Worm (Caenorhabditis elegans) whole organism, L2 larva: ENCODE results near the gene clec-60.

Source experiments
- C34F6.9 ChIP-seq: fragments of 150-350 bp; optimal IDR thresholded peaks from 2 replicates; lab custom pipeline; 2014; ENCODE audit warnings: missing biosample characterization, missing genetic modification characterization
- F13H6.1 ChIP-seq: sonication (generic microtip); optimal IDR thresholded peaks from 2 replicates; lab custom pipeline; 2016; ENCODE audit warnings: missing genetic modification characterization, missing compliant biosample characterization
- ZK546.5 ChIP-seq: sonication (generic microtip); optimal IDR thresholded peaks from 2 replicates; lab custom pipeline; 2017; ENCODE audit warnings: missing biosample characterization, missing genetic modification characterization
- aly-2 ChIP-seq: fragments of 150-350 bp; optimal IDR thresholded peaks from 2 replicates; lab custom pipeline; 2014; ENCODE audit warnings: missing biosample characterization, missing genetic modification characterization
- ceh-82 ChIP-seq: fragments of 150-350 bp; optimal IDR thresholded peaks from 2 replicates; lab custom pipeline; 2014; ENCODE audit warnings: missing biosample characterization, missing genetic modification characterization
- crh-2 ChIP-seq: sonication (generic microtip); optimal IDR thresholded peaks from 2 replicates; lab custom pipeline; 2017; ENCODE audit warnings: missing biosample characterization, missing genetic modification characterization
- dmd-4 ChIP-seq: sonication (generic microtip); optimal IDR thresholded peaks from 2 replicates; lab custom pipeline; 2017; ENCODE audit warnings: missing biosample characterization, missing genetic modification characterization
- egl-27 ChIP-seq: sonication (generic microtip); optimal IDR thresholded peaks from 3 replicates; lab custom pipeline; 2017; ENCODE audit warnings: missing biosample characterization, missing genetic modification reagents, missing genetic modification characterization
- elt-1 ChIP-seq: fragments of 150-350 bp; optimal IDR thresholded peaks from 2 replicates; lab custom pipeline; 2014; ENCODE audit warnings: missing biosample characterization, missing genetic modification characterization
- elt-3 ChIP-seq: sonication (generic microtip); optimal IDR thresholded peaks from 2 replicates; lab custom pipeline; 2017; ENCODE audit warnings: missing biosample characterization, missing genetic modification characterization
- fos-1 ChIP-seq: fragments of 150-350 bp; optimal IDR thresholded peaks from 2 replicates; lab custom pipeline; 2014; ENCODE audit warnings: missing biosample characterization, missing genetic modification characterization
- gmeb-1 ChIP-seq: fragments of 150-350 bp; optimal IDR thresholded peaks from 2 replicates; lab custom pipeline; 2014; ENCODE audit warnings: missing biosample characterization, missing genetic modification characterization
- lin-11 ChIP-seq: fragments of 150-350 bp; sonication (generic microtip); optimal IDR thresholded peaks from 2 replicates; lab custom pipeline; 2014; ENCODE audit warnings: missing biosample characterization, missing genetic modification characterization, inconsistent platforms, mixed read lengths
- lin-13 ChIP-seq: fragments of 150-350 bp; optimal IDR thresholded peaks from 2 replicates; lab custom pipeline; 2014; ENCODE audit warnings: missing biosample characterization, missing genetic modification reagents, missing genetic modification characterization
- lin-39 ChIP-seq: fragments of 150-350 bp; optimal IDR thresholded peaks from 2 replicates; lab custom pipeline; 2014; ENCODE audit warnings: missing biosample characterization, missing genetic modification reagents, missing genetic modification characterization
- lsy-2 ChIP-seq, 2 experiments: fragments of 150-350 bp in 1 of 2; sonication (generic microtip) in 1 of 2; optimal IDR thresholded peaks; 2 replicates each; lab custom pipeline; 2014 to 2017; ENCODE audit warnings: missing biosample characterization in 2 of 2, missing genetic modification characterization in 2 of 2
- mab-5 ChIP-seq: fragments of 150-350 bp; optimal IDR thresholded peaks from 2 replicates; lab custom pipeline; 2014; ENCODE audit warnings: missing biosample characterization, missing genetic modification characterization
- mbf-1 ChIP-seq: sonication (generic microtip); optimal IDR thresholded peaks from 2 replicates; lab custom pipeline; 2017; ENCODE audit warnings: missing biosample characterization, missing genetic modification characterization
- mdl-1 ChIP-seq, 2 experiments: fragments of 150-350 bp in 1 of 2; sonication (generic microtip) in 1 of 2; optimal IDR thresholded peaks; 2 replicates each; lab custom pipeline; 2017; ENCODE audit warnings: missing biosample characterization in 2 of 2, missing genetic modification characterization in 2 of 2
- nhr-10 ChIP-seq: sonication (generic microtip); optimal IDR thresholded peaks from 2 replicates; lab custom pipeline; 2017; ENCODE audit warnings: missing biosample characterization, missing genetic modification characterization
- nhr-11 ChIP-seq: fragments of 150-350 bp; optimal IDR thresholded peaks from 2 replicates; lab custom pipeline; 2014; ENCODE audit warnings: missing biosample characterization, missing genetic modification characterization
- nhr-12 ChIP-seq: fragments of 150-350 bp; optimal IDR thresholded peaks from 2 replicates; lab custom pipeline; 2014; ENCODE audit warnings: missing biosample characterization, missing genetic modification characterization
- nhr-21 ChIP-seq: fragments of 150-350 bp; optimal IDR thresholded peaks from 2 replicates; lab custom pipeline; 2014; ENCODE audit warnings: missing biosample characterization, missing genetic modification characterization
- nhr-23 ChIP-seq: fragments of 150-350 bp; optimal IDR thresholded peaks from 2 replicates; lab custom pipeline; 2014; ENCODE audit warnings: missing biosample characterization, missing genetic modification reagents, missing genetic modification characterization
- nhr-237 ChIP-seq: fragments of 150-350 bp; optimal IDR thresholded peaks from 2 replicates; lab custom pipeline; 2014; ENCODE audit warnings: missing biosample characterization, missing genetic modification characterization
- nhr-25 ChIP-seq: fragments of 150-350 bp; sonication (generic microtip); optimal IDR thresholded peaks from 3 replicates; lab custom pipeline; 2014; ENCODE audit warnings: missing biosample characterization, missing genetic modification characterization
- nhr-6 ChIP-seq: fragments of 150-350 bp; optimal IDR thresholded peaks from 2 replicates; lab custom pipeline; 2014; ENCODE audit warnings: missing biosample characterization, missing genetic modification characterization
- nhr-77 ChIP-seq: fragments of 150-350 bp; optimal IDR thresholded peaks from 2 replicates; lab custom pipeline; 2014; ENCODE audit warnings: missing biosample characterization, missing genetic modification characterization
- sem-4 ChIP-seq: fragments of 150-350 bp; optimal IDR thresholded peaks from 2 replicates; lab custom pipeline; 2014; ENCODE audit warnings: missing biosample characterization, missing genetic modification reagents, missing genetic modification characterization
- sma-3 ChIP-seq: sonication (generic microtip); optimal IDR thresholded peaks from 2 replicates; lab custom pipeline; 2016; ENCODE audit warnings: missing genetic modification reagents, missing genetic modification characterization, missing compliant biosample characterization
- sma-9 ChIP-seq, 2 experiments: fragments of 150-350 bp in 1 of 2; sonication (generic microtip) in 1 of 2; optimal IDR thresholded peaks; 2 replicates each; lab custom pipeline; 2014 to 2016; ENCODE audit warnings: missing genetic modification characterization in 2 of 2, mild to moderate bottlenecking in 1 of 2, missing biosample characterization in 1 of 2, missing compliant biosample characterization in 1 of 2, missing genetic modification reagents in 1 of 2, moderate library complexity in 1 of 2
- unc-55 ChIP-seq: fragments of 150-350 bp; sonication (generic microtip); optimal IDR thresholded peaks from 3 replicates; lab custom pipeline; 2014; ENCODE audit warnings: missing biosample characterization, missing genetic modification reagents, missing genetic modification characterization
- zag-1 ChIP-seq: fragments of 150-350 bp; optimal IDR thresholded peaks from 2 replicates; lab custom pipeline; 2014; ENCODE audit warnings: missing biosample characterization, missing genetic modification characterization
- ztf-1 ChIP-seq: fragments of 200-800 bp; sonication (Bioruptor generic); conservative IDR thresholded peaks from 2 replicates; pipeline ENCODE4 v1.3.6; 2022; ENCODE audit warnings: missing genetic modification characterization, missing compliant biosample characterization
- ztf-4 ChIP-seq: fragments of 150-350 bp; optimal IDR thresholded peaks from 2 replicates; lab custom pipeline; 2014; ENCODE audit warnings: missing biosample characterization, missing genetic modification characterization

Gene clec-60

ce11 chrII:10481824-10482556 lies at the start of gene clec-60, which contains the start of gene ZK666.11:
clec-60 (minus strand) TSS chrII:10481874.
ZK666.11 (plus strand) TSS chrII:10482522.
- TF ChIP-seq dmd-4 (tag; lab: Kevin White, UChicago), result no peak
- TF ChIP-seq nhr-10 (tag; lab: Kevin White, UChicago), result no peak
- TF ChIP-seq fos-1 (tag; lab: Kevin White, UChicago), result peak; percentile 28
- no peak for TF ChIP-seq zag-1 (tag; lab: Kevin White, UChicago)
- TF ChIP-seq lin-13, result no peak
- TF ChIP-seq ceh-82 (tag; lab: Kevin White, UChicago), result no peak
- TF ChIP-seq lin-39 (tag; lab: Kevin White, UChicago), result no peak
- TF ChIP-seq, all 48 proteins: peak for 1

- TF ChIP-seq mab-5 (tag; lab: Kevin White, UChicago) (no peak), nhr-6 (tag; lab: Kevin White, UChicago) (no peak), nhr-23 (no peak), sem-4 (no peak), nhr-237 (tag; lab: Kevin White, UChicago) (no peak), nhr-10 (tag; lab: Kevin White, UChicago) (no peak), lsy-2 (tag; optimal IDR thresholded peaks at IDR 0.05; lab: Kevin White, UChicago) (no peak), elt-3 (tag; lab: Kevin White, UChicago) (no peak), unc-55 (GFP tag; lab: Kevin White, UChicago) (no peak), lin-11 (tag; lab: Kevin White, UChicago) (no peak), nhr-12 (tag; lab: Kevin White, UChicago) (no peak), C34F6.9 (tag; lab: Kevin White, UChicago) (no peak), ZK546.5 (tag; lab: Kevin White, UChicago) (no peak), crh-2 (tag; lab: Kevin White, UChicago) (no peak), nhr-25 (tag; lab: Kevin White, UChicago) (no peak), sma-3 (GFP tag; lab: Kevin White, UChicago) (no peak), sma-9 (GFP tag; optimal IDR thresholded peaks at IDR 0.05; lab: Kevin White, UChicago) (no peak), sma-9 (tag; optimal IDR thresholded peaks at IDR 0.05; lab: Kevin White, UChicago) (no peak), dmd-4 (tag; lab: Kevin White, UChicago) (no peak), elt-1 (tag; lab: Kevin White, UChicago) (no peak), ztf-4 (no peak)
Measured at ce11 chrII:10530907-10531306, 49.2 kb upstream of the clec-60 start.

ce11 chrII:10529218-10529751 lies 47.6 kb upstream of the clec-60 start:
- TF ChIP-seq mab-5 (tag; lab: Kevin White, UChicago), result no peak
- TF ChIP-seq sem-4, result peak; percentile 42

- TF ChIP-seq fos-1 (tag; lab: Kevin White, UChicago) (peak; percentile 45), zag-1 (tag; lab: Kevin White, UChicago) (peak; percentile 83), F13H6.1 (peak; percentile 72), ceh-82 (tag; lab: Kevin White, UChicago) (no peak), mbf-1 (no peak), gmeb-1 (tag; lab: Kevin White, UChicago) (no peak), aly-2 (tag; lab: Kevin White, UChicago) (no peak), nhr-11 (tag; lab: Kevin White, UChicago) (peak; percentile 60), crh-2 (tag; lab: Kevin White, UChicago) (no peak), lsy-2 (tag; optimal IDR thresholded peaks at IDR 0.05; lab: Kevin White, UChicago) (peak in 1 of 2 experiments; percentile 34), nhr-23 (no peak), nhr-10 (tag; lab: Kevin White, UChicago) (no peak), nhr-77 (no peak), nhr-21 (tag; lab: Kevin White, UChicago) (no peak), ztf-1 (GFP tag; lab: Robert Waterston, UW) (no peak), mdl-1 (tag; optimal IDR thresholded peaks at IDR 0.05; lab: Kevin White, UChicago) (no peak), unc-55 (GFP tag; lab: Kevin White, UChicago) (peak; percentile 27), egl-27 (tag; lab: Kevin White, UChicago) (no peak), elt-3 (tag; lab: Kevin White, UChicago) (no peak), nhr-237 (tag; lab: Kevin White, UChicago) (no peak)
Measured at ce11 chrII:10527649-10528134, 46.0 kb upstream of the clec-60 start, which contains the start of gene mab-10. mab-10 (plus strand) TSS chrII:10528084.
